Worm (Caenorhabditis elegans) whole organism, young adult: ENCODE measurements around the gene pigs-1.

Experiments
- B0019.2 ChIP-seq: fragments of 200-800 bp; sonication (Bioruptor generic); conservative IDR thresholded peaks from 2 replicates; pipeline ENCODE4 v1.3.6; 2022; ENCODE audit warnings: missing genetic modification reagents, missing genetic modification characterization, missing compliant biosample characterization
- B0261.1 ChIP-seq: sonication (generic microtip); optimal IDR thresholded peaks from 2 replicates; lab custom pipeline; 2016; ENCODE audit warnings: mild to moderate bottlenecking, missing genetic modification characterization, moderate library complexity, missing compliant biosample characterization
- C06A6.2 ChIP-seq: fragments of 200-800 bp; sonication (Bioruptor generic); conservative IDR thresholded peaks from 2 replicates; pipeline ENCODE4 v1.3.6; 2022; ENCODE audit warnings: missing genetic modification characterization, missing compliant biosample characterization
- F10E7.11 ChIP-seq: sonication (generic microtip); optimal IDR thresholded peaks from 2 replicates; lab custom pipeline; 2017; ENCODE audit warnings: mild to moderate bottlenecking, missing genetic modification characterization, moderate library complexity, missing compliant biosample characterization
- F23B12.7 ChIP-seq: sonication (generic microtip); optimal IDR thresholded peaks from 2 replicates; lab custom pipeline; 2017; ENCODE audit warnings: missing genetic modification characterization, mild to moderate bottlenecking, missing compliant biosample characterization, antibody characterized with exemption, moderate library complexity; ENCODE audit not compliant: insufficient read depth
- F33H1.4 ChIP-seq: fragments of 200-800 bp; sonication (Bioruptor generic); IDR thresholded peaks from 2 replicates; pipeline ENCODE4 v1.3.6; 2022; ENCODE audit warnings: missing genetic modification reagents, missing genetic modification characterization, missing compliant biosample characterization
- F39B2.1 ChIP-seq: fragments of 200-800 bp; sonication (Bioruptor generic); IDR thresholded peaks from 2 replicates; pipeline ENCODE4 v1.3.6; 2022; ENCODE audit warnings: missing genetic modification reagents, missing genetic modification characterization, missing compliant biosample characterization
- F55B11.4 ChIP-seq: sonication (generic microtip); optimal IDR thresholded peaks from 2 replicates; lab custom pipeline; 2016; ENCODE audit warnings: missing compliant biosample characterization, missing genetic modification characterization, borderline replicate concordance; ENCODE audit not compliant: insufficient read depth
- F57C9.4 ChIP-seq: sonication (generic microtip); optimal IDR thresholded peaks from 2 replicates; lab custom pipeline; 2017; ENCODE audit warnings: mild to moderate bottlenecking, missing genetic modification characterization, missing compliant biosample characterization
- T07F8.4 ChIP-seq: sonication (generic microtip); optimal IDR thresholded peaks from 2 replicates; lab custom pipeline; 2016; ENCODE audit warnings: mild to moderate bottlenecking, missing genetic modification characterization, moderate library complexity, missing compliant biosample characterization
- Y53F4B.3 ChIP-seq: fragments of 200-800 bp; sonication (Bioruptor generic); IDR thresholded peaks from 2 replicates; pipeline ENCODE4 v1.3.6; 2022; ENCODE audit warnings: missing genetic modification reagents, missing genetic modification characterization, missing compliant biosample characterization
- Y53G8AR.9 ChIP-seq: fragments of 200-800 bp; sonication (Bioruptor generic); conservative IDR thresholded peaks from 2 replicates; pipeline ENCODE4 v1.3.6; 2022; ENCODE audit warnings: missing genetic modification reagents, missing genetic modification characterization, missing compliant biosample characterization
- Y95B8A.8 ChIP-seq: fragments of 200-800 bp; sonication (Bioruptor generic); IDR thresholded peaks from 2 replicates; pipeline ENCODE4 v1.3.6; 2022; ENCODE audit warnings: missing genetic modification reagents, missing genetic modification characterization, missing compliant biosample characterization
- aptf-3 ChIP-seq: fragments of 200-800 bp; sonication (Bioruptor generic); IDR thresholded peaks from 2 replicates; pipeline ENCODE4 v1.3.6; 2022; ENCODE audit warnings: missing genetic modification characterization, missing compliant biosample characterization
- athp-1 ChIP-seq: sonication (generic microtip); optimal IDR thresholded peaks from 2 replicates; lab custom pipeline; 2017; ENCODE audit warnings: mild to moderate bottlenecking, missing genetic modification characterization, missing compliant biosample characterization
- attf-6 ChIP-seq: fragments of 200-800 bp; sonication (Bioruptor generic); IDR thresholded peaks from 2 replicates; pipeline ENCODE4 v1.3.6; 2022; ENCODE audit warnings: missing genetic modification reagents, missing genetic modification characterization, missing compliant biosample characterization
- bed-2 ChIP-seq: fragments of 200-800 bp; sonication (Bioruptor generic); IDR thresholded peaks from 2 replicates; pipeline ENCODE4 v1.3.6; 2022; ENCODE audit warnings: missing genetic modification reagents, missing genetic modification characterization, missing compliant biosample characterization
- ccch-3 ChIP-seq: fragments of 200-800 bp; sonication (Bioruptor generic); optimal IDR thresholded peaks from 2 replicates; lab custom pipeline; 2018; ENCODE audit warnings: mild to moderate bottlenecking, missing genetic modification characterization, missing compliant biosample characterization
- cebp-2 ChIP-seq: fragments of 200-800 bp; sonication (Bioruptor generic); IDR thresholded peaks from 2 replicates; pipeline ENCODE4 v1.3.6; 2022; ENCODE audit warnings: missing genetic modification characterization, missing compliant biosample characterization
- ceh-58 ChIP-seq: fragments of 200-800 bp; sonication (Bioruptor generic); IDR thresholded peaks from 2 replicates; pipeline ENCODE4 v1.3.6; 2022; ENCODE audit warnings: missing genetic modification characterization, missing compliant biosample characterization
- ceh-91 ChIP-seq: fragments of 200-800 bp; sonication (Bioruptor generic); IDR thresholded peaks from 2 replicates; pipeline ENCODE4 v1.3.6; 2022; ENCODE audit warnings: missing genetic modification reagents, missing genetic modification characterization, missing compliant biosample characterization
- chd-7 ChIP-seq: sonication (generic microtip); optimal IDR thresholded peaks from 2 replicates; lab custom pipeline; 2016; ENCODE audit warnings: mild to moderate bottlenecking, missing genetic modification characterization, moderate library complexity, missing compliant biosample characterization
- dpff-1 ChIP-seq: sonication (generic microtip); optimal IDR thresholded peaks from 2 replicates; lab custom pipeline; 2017; ENCODE audit warnings: mild to moderate bottlenecking, missing genetic modification characterization, missing compliant biosample characterization
- egrh-3 ChIP-seq: fragments of 200-800 bp; sonication (Bioruptor generic); IDR thresholded peaks from 2 replicates; pipeline ENCODE4 v1.3.6; 2022; ENCODE audit warnings: missing genetic modification reagents, missing genetic modification characterization, missing compliant biosample characterization
- fkh-3 ChIP-seq: sonication (generic microtip); optimal IDR thresholded peaks from 2 replicates; lab custom pipeline; 2016; ENCODE audit warnings: mild to moderate bottlenecking, missing genetic modification characterization, missing compliant biosample characterization
- him-1 ChIP-seq: sonication (generic microtip); optimal IDR thresholded peaks from 2 replicates; lab custom pipeline; 2016; ENCODE audit warnings: missing genotype, missing genetic modification reagents, missing genetic modification characterization, missing compliant biosample characterization
- hlh-26 ChIP-seq: fragments of 200-800 bp; sonication (Bioruptor generic); conservative IDR thresholded peaks from 2 replicates; pipeline ENCODE4 v1.3.6; 2022; ENCODE audit warnings: missing genetic modification reagents, missing genetic modification characterization, missing compliant biosample characterization
- hmg-1.2 ChIP-seq: fragments of 200-800 bp; sonication (Bioruptor generic); IDR thresholded peaks from 2 replicates; pipeline ENCODE4 v1.3.6; 2022; ENCODE audit warnings: missing genetic modification reagents, missing genetic modification characterization, missing compliant biosample characterization
- hrde-1 ChIP-seq: sonication (generic microtip); optimal IDR thresholded peaks from 2 replicates; lab custom pipeline; 2016; ENCODE audit warnings: missing genetic modification characterization, mild to moderate bottlenecking, missing compliant biosample characterization, moderate library complexity, missing genotype, missing genetic modification reagents, borderline replicate concordance
- lag-1 ChIP-seq: fragments of 200-800 bp; sonication (Bioruptor generic); IDR thresholded peaks from 2 replicates; pipeline ENCODE4 v1.3.6; 2022; ENCODE audit warnings: missing genetic modification reagents, missing genetic modification characterization, missing compliant biosample characterization
- let-526 ChIP-seq: fragments of 200-800 bp; sonication (Bioruptor generic); IDR thresholded peaks from 2 replicates; pipeline ENCODE4 v1.3.6; 2022; ENCODE audit warnings: missing genetic modification reagents, missing genetic modification characterization, missing compliant biosample characterization
- lin-26 ChIP-seq: fragments of 200-800 bp; sonication (Bioruptor generic); IDR thresholded peaks from 2 replicates; pipeline ENCODE4 v1.3.6; 2022; ENCODE audit warnings: missing genetic modification reagents, missing genetic modification characterization, missing compliant biosample characterization
- lin-35 ChIP-seq, 3 experiments: fragments of 150-350 bp in 2 of 3; sonication (generic microtip) in 1 of 3; optimal IDR thresholded peaks; 2 replicates each; lab custom pipeline; 2014 to 2018; ENCODE audit warnings: missing biosample characterization in 3 of 3, missing genetic modification characterization in 3 of 3, missing genetic modification reagents in 3 of 3
- lin-40 ChIP-seq: sonication (generic microtip); optimal IDR thresholded peaks from 2 replicates; lab custom pipeline; 2016; ENCODE audit warnings: missing genetic modification characterization, mild to moderate bottlenecking, missing compliant biosample characterization, missing genotype, missing genetic modification reagents
- lin-54 ChIP-seq: fragments of 200-800 bp; sonication (Bioruptor generic); optimal IDR thresholded peaks from 2 replicates; lab custom pipeline; 2018; ENCODE audit warnings: mild to moderate bottlenecking, missing genetic modification characterization, missing compliant biosample characterization
- madf-8 ChIP-seq: fragments of 200-800 bp; sonication (Bioruptor generic); conservative IDR thresholded peaks from 2 replicates; pipeline ENCODE4 v1.3.6; 2022; ENCODE audit warnings: missing genetic modification reagents, missing genetic modification characterization, missing compliant biosample characterization
- nfya-2 ChIP-seq: fragments of 200-800 bp; sonication (Bioruptor generic); IDR thresholded peaks from 2 replicates; pipeline ENCODE4 v1.3.6; 2022; ENCODE audit warnings: missing genetic modification reagents, missing genetic modification characterization, missing compliant biosample characterization
- nfyb-1 ChIP-seq: fragments of 200-800 bp; sonication (Bioruptor generic); IDR thresholded peaks from 2 replicates; pipeline ENCODE4 v1.3.6; 2022; ENCODE audit warnings: missing genetic modification reagents, missing genetic modification characterization, missing compliant biosample characterization
- nhr-120 ChIP-seq: fragments of 200-800 bp; sonication (Bioruptor generic); IDR thresholded peaks from 2 replicates; pipeline ENCODE4 v1.3.6; 2022; ENCODE audit warnings: missing genetic modification characterization, missing compliant biosample characterization
- nhr-80 ChIP-seq: sonication (generic microtip); optimal IDR thresholded peaks from 2 replicates; lab custom pipeline; 2016; ENCODE audit warnings: missing genetic modification characterization, missing compliant biosample characterization
- nhr-90 ChIP-seq: sonication (generic microtip); optimal IDR thresholded peaks from 2 replicates; lab custom pipeline; 2016; ENCODE audit warnings: missing genotype, mild to moderate bottlenecking, missing genetic modification characterization, missing compliant biosample characterization
- pbrm-1 ChIP-seq: fragments of 200-800 bp; sonication (Bioruptor generic); IDR thresholded peaks from 2 replicates; pipeline ENCODE4 v1.3.6; 2022; ENCODE audit warnings: missing genetic modification reagents, missing genetic modification characterization, missing compliant biosample characterization
- pha-4 ChIP-seq: fragments of 150-350 bp; sonication (generic microtip); optimal IDR thresholded peaks from 2 replicates; lab custom pipeline; 2014; ENCODE audit warnings: missing biosample characterization, missing genetic modification reagents, missing genetic modification characterization
- repo-1 ChIP-seq: sonication (generic microtip); optimal IDR thresholded peaks from 2 replicates; lab custom pipeline; 2017; ENCODE audit warnings: mild to moderate bottlenecking, missing genetic modification characterization, missing compliant biosample characterization
- rpc-1 ChIP-seq, 2 experiments: fragments of 150-350 bp in 1 of 2; sonication (generic microtip) in 1 of 2; optimal IDR thresholded peaks; 2 replicates each; lab custom pipeline; 2014 to 2018; ENCODE audit warnings: missing biosample characterization in 1 of 2, missing genetic modification characterization in 1 of 2, missing genetic modification reagents in 1 of 2, missing genotype in 1 of 2
- snpc-3.4 ChIP-seq: sonication (generic microtip); optimal IDR thresholded peaks from 2 replicates; lab custom pipeline; 2017; ENCODE audit warnings: missing genetic modification characterization, mild to moderate bottlenecking, missing compliant biosample characterization, antibody characterized with exemption, moderate library complexity, missing genotype, missing genetic modification reagents
- unc-62 ChIP-seq: fragments of 150-350 bp; optimal IDR thresholded peaks from 2 replicates; lab custom pipeline; 2014; ENCODE audit warnings: missing biosample characterization, missing genetic modification reagents, missing genetic modification characterization
- ztf-26 ChIP-seq: sonication (generic microtip); optimal IDR thresholded peaks from 2 replicates; lab custom pipeline; 2017; ENCODE audit warnings: missing genetic modification characterization, missing compliant biosample characterization

pigs-1 gene

ce11 chrIV:10176252-10176730 lies 27.5 kb upstream of the pigs-1 start, which contains the start of gene rack-1 (continued):
- peak; percentile 63 for TF ChIP-seq snpc-3.4 (tag; lab: Kevin White, UChicago)
- no peak for TF ChIP-seq B0261.1 (tag; lab: Kevin White, UChicago)
- TF ChIP-seq bed-2 (GFP tag; lab: Robert Waterston, UW), result no peak
- no peak for TF ChIP-seq fkh-3
- no peak for TF ChIP-seq unc-62 (GFP tag; lab: Kevin White, UChicago)
- no peak for TF ChIP-seq F55B11.4 (tag; lab: Kevin White, UChicago)
- TF ChIP-seq nhr-90 (tag; lab: Kevin White, UChicago), result no peak
- TF ChIP-seq lag-1, result no peak
- no peak for TF ChIP-seq hlh-26 (GFP tag; lab: Robert Waterston, UW)
- no peak for TF ChIP-seq dpff-1 (tag; lab: Kevin White, UChicago)
- TF ChIP-seq ztf-26 (tag; lab: Kevin White, UChicago), result no peak
- no peak for TF ChIP-seq T07F8.4
- no peak for TF ChIP-seq lin-26 (GFP tag; lab: Robert Waterston, UW)
- TF ChIP-seq lin-35 (GFP tag; optimal IDR thresholded peaks at IDR 0.05; lab: Kevin White, UChicago), result no peak
- TF ChIP-seq F39B2.1 (GFP tag; lab: Robert Waterston, UW), result no peak
- TF ChIP-seq madf-8 (GFP tag; lab: Robert Waterston, UW), result no peak
- peak; percentile 91 for TF ChIP-seq F33H1.4 (GFP tag; lab: Robert Waterston, UW)
- TF ChIP-seq lin-40 (tag; lab: Kevin White, UChicago), result peak; percentile 28
- TF ChIP-seq ceh-91 (GFP tag; lab: Robert Waterston, UW), result no peak
- TF ChIP-seq ceh-58 (GFP tag; lab: Robert Waterston, UW), result no peak
- no peak for TF ChIP-seq him-1 (tag; lab: Kevin White, UChicago)
- TF ChIP-seq pbrm-1 (GFP tag; lab: Robert Waterston, UW), result peak; percentile 9; the same call in 1 of the 2 replicates
- no peak for TF ChIP-seq C06A6.2
- no peak for TF ChIP-seq let-526 (GFP tag; lab: Robert Waterston, UW)
- TF ChIP-seq nhr-120 (GFP tag; lab: Robert Waterston, UW), result no peak
- no peak for TF ChIP-seq F10E7.11
- TF ChIP-seq Y53F4B.3 (GFP tag; lab: Robert Waterston, UW), result no peak
- peak; percentile 14 for TF ChIP-seq nhr-80 (tag; lab: Kevin White, UChicago)
- TF ChIP-seq Y53G8AR.9 (GFP tag; lab: Robert Waterston, UW), result no peak
- TF ChIP-seq aptf-3, result no peak
- no peak for TF ChIP-seq ccch-3 (GFP tag; lab: Kevin White, UChicago)
- TF ChIP-seq chd-7, result no peak
- TF ChIP-seq B0019.2 (GFP tag; lab: Robert Waterston, UW), result no peak
- no peak for TF ChIP-seq hrde-1 (tag; lab: Kevin White, UChicago)
- TF ChIP-seq F57C9.4 (tag; lab: Kevin White, UChicago), result no peak
- peak; percentile 26 for TF ChIP-seq lin-54 (GFP tag; lab: Kevin White, UChicago)
- no peak for TF ChIP-seq pha-4 (tag; lab: Kevin White, UChicago)
- no peak for TF ChIP-seq nfyb-1 (GFP tag; lab: Robert Waterston, UW)
- TF ChIP-seq nfya-2 (GFP tag; lab: Robert Waterston, UW), result no peak
- TF ChIP-seq rpc-1 (optimal IDR thresholded peaks at IDR 0.05; lab: Kevin White, UChicago), result no peak
- TF ChIP-seq rpc-1 (tag; optimal IDR thresholded peaks at IDR 0.05; lab: Kevin White, UChicago), result no peak
- no peak for TF ChIP-seq attf-6 (GFP tag; lab: Robert Waterston, UW)
- TF ChIP-seq hmg-1.2, result peak; percentile 33; the same call in 1 of the 2 replicates
- TF ChIP-seq repo-1, result no peak
- no peak for TF ChIP-seq athp-1 (tag; lab: Kevin White, UChicago)
- no peak for TF ChIP-seq cebp-2 (GFP tag; lab: Robert Waterston, UW)
- TF ChIP-seq egrh-3 (GFP tag; lab: Robert Waterston, UW), result peak; percentile 46; the same call in 1 of the 2 replicates
- no peak for TF ChIP-seq Y95B8A.8
- peak; percentile 81 for TF ChIP-seq F23B12.7 (tag; lab: Kevin White, UChicago)
